Fruit fly (Drosophila melanogaster) whole organism, embryonic: ENCODE data around the gene Sqor.

ENCODE experiments used
- Aef1 ChIP-seq: fragments of 200-800 bp; sonication (Bioruptor generic); IDR thresholded peaks from 3 replicates; pipeline ENCODE4 v1.3.6; 2022; ENCODE audit warnings: missing biosample characterization, missing genetic modification characterization
- BEAF-32 ChIP-seq: fragments of 200-800 bp; sonication (Bioruptor generic); optimal IDR thresholded peaks from 3 replicates; lab custom pipeline; 2017; ENCODE audit warnings: missing biosample characterization, missing genetic modification characterization, mild to moderate bottlenecking, moderate library complexity, missing genetic modification reagents
- CG10147 ChIP-seq: fragments of 200-800 bp; sonication (Bioruptor generic); optimal IDR thresholded peaks from 2 replicates; lab custom pipeline; 2019; ENCODE audit warnings: missing biosample characterization, mild to moderate bottlenecking, missing genetic modification characterization, moderate library complexity
- CG10267 ChIP-seq: fragments of 200-800 bp; sonication (Bioruptor generic); optimal IDR thresholded peaks from 2 replicates; lab custom pipeline; 2018; ENCODE audit warnings: missing biosample characterization, mild to moderate bottlenecking, missing genetic modification characterization, moderate library complexity
- CG11504 ChIP-seq: fragments of 200-800 bp; sonication (Bioruptor generic); optimal IDR thresholded peaks from 3 replicates; lab custom pipeline; 2019; ENCODE audit warnings: missing biosample characterization, mild to moderate bottlenecking, missing genetic modification characterization, moderate library complexity
- CG12104 ChIP-seq: fragments of 200-800 bp; sonication (Bioruptor generic); optimal IDR thresholded peaks from 3 replicates; lab custom pipeline; 2016; ENCODE audit warnings: missing biosample characterization, missing genetic modification characterization
- CG12155 ChIP-seq: fragments of 200-800 bp; sonication (Bioruptor generic); optimal IDR thresholded peaks from 3 replicates; lab custom pipeline; 2016; ENCODE audit warnings: missing biosample characterization, missing genetic modification characterization
- CG12391 ChIP-seq: fragments of 200-800 bp; sonication (Bioruptor generic); optimal IDR thresholded peaks from 3 replicates; lab custom pipeline; 2018; ENCODE audit warnings: missing biosample characterization, mild to moderate bottlenecking, missing genetic modification characterization, moderate library complexity
- CG13296 ChIP-seq: fragments of 200-800 bp; sonication (Bioruptor generic); optimal IDR thresholded peaks from 3 replicates; lab custom pipeline; 2018; ENCODE audit warnings: missing biosample characterization, mild to moderate bottlenecking, missing genetic modification characterization
- CG14050 ChIP-seq: fragments of 200-800 bp; sonication (Bioruptor generic); IDR thresholded peaks from 3 replicates; pipeline ENCODE4 v1.3.6; 2022; ENCODE audit warnings: missing biosample characterization, missing genetic modification characterization
- CG1602 ChIP-seq: fragments of 200-800 bp; sonication (Bioruptor generic); optimal IDR thresholded peaks from 3 replicates; lab custom pipeline; 2016; ENCODE audit warnings: missing biosample characterization, missing genetic modification characterization
- CG16813 ChIP-seq: fragments of 200-800 bp; sonication (Bioruptor generic); IDR thresholded peaks from 3 replicates; pipeline ENCODE4 v1.3.6; 2022; ENCODE audit warnings: missing biosample characterization, missing genetic modification characterization; ENCODE audit not compliant: partially characterized antibody
- CG16815 ChIP-seq: fragments of 200-800 bp; sonication (Bioruptor generic); optimal IDR thresholded peaks from 3 replicates; lab custom pipeline; 2017; ENCODE audit warnings: missing biosample characterization, mild to moderate bottlenecking, missing genetic modification characterization
- CG16863 ChIP-seq: fragments of 200-800 bp; sonication (Bioruptor generic); optimal IDR thresholded peaks from 3 replicates; lab custom pipeline; 2016; ENCODE audit warnings: missing biosample characterization, missing genetic modification characterization
- CG17361 ChIP-seq: fragments of 200-800 bp; sonication (Bioruptor generic); IDR thresholded peaks from 3 replicates; pipeline ENCODE4 v1.3.6; 2022; ENCODE audit warnings: missing biosample characterization, missing genetic modification characterization
- CG17912 ChIP-seq: fragments of 200-800 bp; sonication (Bioruptor generic); optimal IDR thresholded peaks from 2 replicates; lab custom pipeline; 2018; ENCODE audit warnings: missing biosample characterization, mild to moderate bottlenecking, missing genetic modification characterization
- CG18011 ChIP-seq: fragments of 200-800 bp; sonication (Bioruptor generic); optimal IDR thresholded peaks from 2 replicates; lab custom pipeline; 2017; ENCODE audit warnings: missing biosample characterization, missing genetic modification characterization, mild to moderate bottlenecking, moderate library complexity, missing genotype
- CG1832 ChIP-seq: fragments of 200-800 bp; sonication (Bioruptor generic); optimal IDR thresholded peaks from 2 replicates; lab custom pipeline; 2017; ENCODE audit warnings: missing biosample characterization, mild to moderate bottlenecking, missing genetic modification characterization, inconsistent platforms
- CG2889 ChIP-seq: fragments of 200-800 bp; sonication (Bioruptor generic); IDR thresholded peaks from 3 replicates; pipeline ENCODE4 v1.3.6; 2022; ENCODE audit warnings: missing biosample characterization, missing genetic modification characterization
- CG4424 ChIP-seq: fragments of 200-800 bp; sonication (Bioruptor generic); optimal IDR thresholded peaks from 3 replicates; lab custom pipeline; 2016; ENCODE audit warnings: missing biosample characterization, missing genetic modification characterization
- CG5245 ChIP-seq: fragments of 200-800 bp; sonication (Bioruptor generic); optimal IDR thresholded peaks from 3 replicates; lab custom pipeline; 2016; ENCODE audit warnings: missing biosample characterization, missing genetic modification characterization
- CG6254 ChIP-seq: fragments of 200-800 bp; sonication (Bioruptor generic); optimal IDR thresholded peaks from 3 replicates; lab custom pipeline; 2017; ENCODE audit warnings: mild to moderate bottlenecking, missing biosample characterization, missing genetic modification reagents, missing genetic modification characterization
- CG6765 ChIP-seq: fragments of 200-800 bp; sonication (Bioruptor generic); optimal IDR thresholded peaks from 3 replicates; lab custom pipeline; 2017; ENCODE audit warnings: missing biosample characterization, mild to moderate bottlenecking, missing genetic modification characterization
- CG7372 ChIP-seq: fragments of 200-800 bp; sonication (Bioruptor generic); IDR thresholded peaks from 2 replicates; pipeline ENCODE4 v1.3.6; 2022; ENCODE audit warnings: missing biosample characterization, missing genetic modification characterization
- CG8388 ChIP-seq: fragments of 200-800 bp; sonication (Bioruptor generic); optimal IDR thresholded peaks from 2 replicates; lab custom pipeline; 2019; ENCODE audit warnings: missing biosample characterization, mild to moderate bottlenecking, missing genetic modification characterization, moderate library complexity
- CTCF ChIP-seq: fragments of 200-800 bp; sonication (Bioruptor generic); optimal IDR thresholded peaks from 2 replicates; lab custom pipeline; 2017; ENCODE audit warnings: missing biosample characterization, mild to moderate bottlenecking, missing genetic modification characterization, moderate library complexity
- Dad ChIP-seq: fragments of 200-800 bp; sonication (Bioruptor generic); optimal IDR thresholded peaks from 3 replicates; lab custom pipeline; 2016; ENCODE audit warnings: missing biosample characterization, missing genetic modification characterization
- Doc3 ChIP-seq: fragments of 200-800 bp; sonication (Bioruptor generic); IDR thresholded peaks from 3 replicates; pipeline ENCODE4 v1.3.6; 2022; ENCODE audit warnings: missing biosample characterization, missing genetic modification characterization; ENCODE audit not compliant: partially characterized antibody
- ERR ChIP-seq: fragments of 200-800 bp; sonication (Bioruptor generic); optimal IDR thresholded peaks from 2 replicates; lab custom pipeline; 2016; ENCODE audit warnings: missing biosample characterization, missing genetic modification characterization
- H2.0 ChIP-seq: fragments of 200-800 bp; sonication (Bioruptor generic); IDR thresholded peaks from 2 replicates; pipeline ENCODE4 v1.3.6; 2022; ENCODE audit warnings: missing biosample characterization, missing genetic modification characterization
- HLH54F ChIP-seq: fragments of 200-800 bp; sonication (Bioruptor generic); optimal IDR thresholded peaks from 3 replicates; lab custom pipeline; 2016; ENCODE audit warnings: missing biosample characterization, missing genetic modification characterization
- Hr78 ChIP-seq, 2 experiments: fragments of 200-800 bp in 1 of 2; fragments of >200 bp in 1 of 2; sonication (Bioruptor generic) in 1 of 2; optimal IDR thresholded peaks; 2 replicates each; lab custom pipeline; 2017 to 2019; ENCODE audit warnings: missing biosample characterization in 2 of 2, missing genetic modification characterization in 2 of 2, mild to moderate bottlenecking in 1 of 2, moderate library complexity in 1 of 2
- Poxn ChIP-seq: fragments of 200-800 bp; sonication (Bioruptor generic); IDR thresholded peaks from 2 replicates; pipeline ENCODE4 v1.3.6; 2022; ENCODE audit warnings: missing biosample characterization, missing genetic modification characterization
- Sin3A ChIP-seq: fragments of >200 bp; optimal IDR thresholded peaks from 2 replicates; lab custom pipeline; 2018
- Taf1 ChIP-seq: fragments of 200-800 bp; sonication (Bioruptor generic); IDR thresholded peaks from 2 replicates; pipeline ENCODE4 v1.3.6; 2022; ENCODE audit warnings: missing biosample characterization, missing genetic modification characterization
- Xrp1 ChIP-seq: fragments of 200-800 bp; sonication (Bioruptor generic); IDR thresholded peaks from 2 replicates; pipeline ENCODE4 v1.3.6; 2022; ENCODE audit warnings: missing biosample characterization, missing genetic modification characterization
- YL-1 ChIP-seq: fragments of 200-800 bp; sonication (Bioruptor generic); optimal IDR thresholded peaks from 3 replicates; lab custom pipeline; 2017; ENCODE audit warnings: missing biosample characterization, mild to moderate bottlenecking, missing genetic modification characterization
- cato ChIP-seq: fragments of 200-800 bp; sonication (Bioruptor generic); optimal IDR thresholded peaks from 2 replicates; lab custom pipeline; 2016; ENCODE audit warnings: missing biosample characterization, missing genetic modification characterization, borderline replicate concordance
- chif ChIP-seq, 2 experiments: fragments of 200-800 bp; sonication (Bioruptor generic); optimal IDR thresholded peaks; 3 replicates each; lab custom pipeline; 2016; ENCODE audit warnings: missing biosample characterization in 2 of 2, missing genetic modification characterization in 2 of 2
- chinmo ChIP-seq: fragments of 200-800 bp; sonication (Bioruptor generic); IDR thresholded peaks from 4 replicates; pipeline ENCODE4 v1.3.6; 2022; ENCODE audit warnings: missing biosample characterization, missing genetic modification characterization; ENCODE audit not compliant: partially characterized antibody
- chn ChIP-seq: fragments of 200-800 bp; sonication (Bioruptor generic); optimal IDR thresholded peaks from 2 replicates; lab custom pipeline; 2016; ENCODE audit warnings: missing biosample characterization, missing genetic modification characterization
- crp ChIP-seq, 2 experiments: fragments of 200-800 bp; sonication (Bioruptor generic); optimal IDR thresholded peaks; 2 replicates in 1 of 2; 3 replicates in 1 of 2; lab custom pipeline; 2017; ENCODE audit warnings: missing biosample characterization in 2 of 2, missing genetic modification characterization in 2 of 2, mild to moderate bottlenecking in 1 of 2, moderate library complexity in 1 of 2
- gcm ChIP-seq: fragments of 200-800 bp; sonication (Bioruptor generic); optimal IDR thresholded peaks from 2 replicates; lab custom pipeline; 2019; ENCODE audit warnings: missing biosample characterization, mild to moderate bottlenecking, missing genetic modification characterization, moderate library complexity
- jigr1 ChIP-seq: fragments of 200-800 bp; sonication (Bioruptor generic); IDR thresholded peaks from 3 replicates; pipeline ENCODE4 v1.3.6; 2022; ENCODE audit warnings: missing biosample characterization, missing genetic modification characterization
- jing ChIP-seq: fragments of 200-800 bp; sonication (Bioruptor generic); optimal IDR thresholded peaks from 2 replicates; lab custom pipeline; 2018; ENCODE audit warnings: missing biosample characterization, mild to moderate bottlenecking, missing genetic modification characterization
- lilli ChIP-seq: fragments of 200-800 bp; sonication (Bioruptor generic); optimal IDR thresholded peaks from 3 replicates; lab custom pipeline; 2016; ENCODE audit warnings: missing biosample characterization, missing genetic modification characterization
- pho ChIP-seq: fragments of 200-800 bp; sonication (Bioruptor generic); optimal IDR thresholded peaks from 2 replicates; lab custom pipeline; 2016; ENCODE audit warnings: missing biosample characterization, missing genetic modification characterization
- ro ChIP-seq: fragments of 200-800 bp; sonication (Bioruptor generic); IDR thresholded peaks from 2 replicates; pipeline ENCODE4 v1.3.6; 2022; ENCODE audit warnings: missing biosample characterization, missing genetic modification characterization
- sd ChIP-seq: fragments of 200-800 bp; sonication (Bioruptor generic); optimal IDR thresholded peaks from 3 replicates; lab custom pipeline; 2018; ENCODE audit warnings: missing biosample characterization, mild to moderate bottlenecking, missing genetic modification characterization, moderate library complexity
- sr ChIP-seq: fragments of 200-800 bp; sonication (Bioruptor generic); IDR thresholded peaks from 3 replicates; pipeline ENCODE4 v1.3.6; 2022; ENCODE audit warnings: missing biosample characterization, missing genetic modification characterization
- unc-4 ChIP-seq: fragments of 200-800 bp; sonication (Bioruptor generic); IDR thresholded peaks from 2 replicates; pipeline ENCODE4 v1.3.6; 2022; ENCODE audit warnings: missing biosample characterization, missing genetic modification characterization; ENCODE audit not compliant: partially characterized antibody

The Sqor gene

dm6 chr3L:4269920-4270319 is 29.9 kb downstream of the Sqor start (continued):
- TF ChIP-seq CG13296 (GFP tag; lab: Kevin White, UChicago) (peak; percentile 74), CG10147 (GFP tag; lab: Kevin White, UChicago) (peak; percentile 74), Taf1 (peak; percentile 18; the same call in 1 of the 2 replicates), chinmo (GFP tag; lab: Robert Waterston, UW) (no peak), CG8388 (GFP tag; lab: Kevin White, UChicago) (peak; percentile 69), chif (GFP tag; optimal IDR thresholded peaks at IDR 0.05; lab: Kevin White, UChicago) (no peak), Dad (GFP tag; lab: Kevin White, UChicago) (no peak), gcm (GFP tag; lab: Kevin White, UChicago) (peak; percentile 72), CG14050 (GFP tag; lab: Robert Waterston, UW) (no peak), jing (peak; percentile 21), CG18011 (peak; percentile 32), Aef1 (peak; percentile 35; the same call in 1 of the 3 replicates), CG1602 (GFP tag; lab: Kevin White, UChicago) (peak; percentile 49), lilli (GFP tag; lab: Kevin White, UChicago) (no peak), ERR (GFP tag; lab: Kevin White, UChicago) (no peak), CG5245 (GFP tag; lab: Kevin White, UChicago) (peak; percentile 34), Poxn (GFP tag; lab: Robert Waterston, UW) (no peak), BEAF-32 (GFP tag; lab: Kevin White, UChicago) (no peak), CG16815 (GFP tag; lab: Kevin White, UChicago) (peak; percentile 31), ro (GFP tag; lab: Robert Waterston, UW) (no peak), CG6765 (GFP tag; lab: Kevin White, UChicago) (peak; percentile 49), YL-1 (GFP tag; lab: Kevin White, UChicago) (no peak), Hr78 (GFP tag; optimal IDR thresholded peaks at IDR 0.05; lab: Kevin White, UChicago) (peak in 1 of 2 experiments; percentile 45), crp (GFP tag; optimal IDR thresholded peaks at IDR 0.05; lab: Kevin White, UChicago) (no peak), CG4424 (GFP tag; lab: Kevin White, UChicago) (peak; percentile 48), CG16863 (GFP tag; lab: Kevin White, UChicago) (no peak), H2.0 (peak; percentile 20; the same call in 1 of the 2 replicates), CG1832 (GFP tag; lab: Kevin White, UChicago) (no peak), CG11504 (tag; lab: Kevin White, UChicago) (peak; percentile 87), CG12155 (GFP tag; lab: Kevin White, UChicago) (no peak), CG16813 (GFP tag; lab: Robert Waterston, UW) (no peak), CG10267 (peak; percentile 76), CTCF (no peak), Xrp1 (GFP tag; lab: Robert Waterston, UW) (peak; percentile 81), jigr1 (GFP tag; lab: Robert Waterston, UW) (peak; percentile 43; the same call in 1 of the 3 replicates), CG7372 (GFP tag; lab: Robert Waterston, UW) (peak; percentile 47; the same call in 1 of the 2 replicates), Sin3A (lab: Kevin White, UChicago) (no peak), chn (GFP tag; lab: Kevin White, UChicago) (no peak), CG17361 (GFP tag; lab: Robert Waterston, UW) (peak; percentile 86), CG12104 (GFP tag; lab: Kevin White, UChicago) (peak; percentile 29), CG12391 (tag; lab: Kevin White, UChicago) (peak; percentile 82), HLH54F (no peak), Doc3 (GFP tag; lab: Robert Waterston, UW) (no peak), sr (no peak), pho (GFP tag; lab: Kevin White, UChicago) (no peak), CG6254 (peak; percentile 61), CG17912 (GFP tag; lab: Kevin White, UChicago) (no peak), unc-4 (GFP tag; lab: Robert Waterston, UW) (no peak), sd (tag; lab: Kevin White, UChicago) (peak; percentile 33), CG2889 (GFP tag; lab: Robert Waterston, UW) (0 out of 3 replicates have a peak, but pooled peaks have one; percentile 31), cato (GFP tag; lab: Kevin White, UChicago) (no peak)
